In genomic region chr3R:16646952-16647715, dm6 we compare ENCODE assay signal across 1 fruit fly cellular context.
TF ChIP-seq lines count a peak whose summit lies in the region.

TSS of gene CG10324 (minus strand) at chr3R:16647004.
TSS of gene CCT3 (plus strand) at chr3R:16647605.

TF ChIP-seq in whole organism, embryonic, 481 proteins besides CTCF, POLR2A, EP300 and RAD21 (continued from another document and continues in another):
- TF ChIP-seq CG13287 (GFP tag; IDR thresholded peaks at IDR 0.05; lab: Robert Waterston, UW; ENCODE audit: partially characterized antibody): peak; percentile 67
- peak; percentile 21 for TF ChIP-seq slp2 (GFP tag; optimal IDR thresholded peaks at IDR 0.05; lab: Kevin White, UChicago)
- no peak for TF ChIP-seq Sin3A (optimal IDR thresholded peaks at IDR 0.05; lab: Kevin White, UChicago)
- TF ChIP-seq CG31365 (tag; optimal IDR thresholded peaks at IDR 0.05; lab: Kevin White, UChicago): no peak
- peak; percentile 57; the same call in 2 of the 3 replicates for TF ChIP-seq Opbp (GFP tag; IDR thresholded peaks at IDR 0.05; lab: Robert Waterston, UW; ENCODE audit: partially characterized antibody)
- peak; percentile 52 for TF ChIP-seq Chrac-16 (GFP tag; optimal IDR thresholded peaks at IDR 0.05; lab: Kevin White, UChicago)
- peak; percentile 41 for TF ChIP-seq zen (tag; optimal IDR thresholded peaks at IDR 0.05; lab: Kevin White, UChicago)
- peak; percentile 63 for TF ChIP-seq CG9727 (GFP tag; optimal IDR thresholded peaks at IDR 0.05; lab: Kevin White, UChicago)
- no peak for TF ChIP-seq gro (GFP tag; optimal IDR thresholded peaks at IDR 0.05; lab: Kevin White, UChicago)
- TF ChIP-seq dan (GFP tag; IDR thresholded peaks at IDR 0.05; lab: Robert Waterston, UW): no peak
- TF ChIP-seq lilli (GFP tag; optimal IDR thresholded peaks at IDR 0.05; lab: Kevin White, UChicago): peak; percentile 72
- no peak for TF ChIP-seq CG6175 (GFP tag; IDR thresholded peaks at IDR 0.05; lab: Robert Waterston, UW)
- TF ChIP-seq Med (GFP tag; lab: Kevin White, UChicago): peak; percentile 86
- TF ChIP-seq Hmx (GFP tag; optimal IDR thresholded peaks at IDR 0.05; lab: Kevin White, UChicago): peak; percentile 44
- TF ChIP-seq CG18619 (GFP tag; optimal IDR thresholded peaks at IDR 0.05; lab: Kevin White, UChicago): peak; percentile 65
- TF ChIP-seq Poxn (GFP tag; IDR thresholded peaks at IDR 0.05; lab: Robert Waterston, UW): no peak
- TF ChIP-seq Dp (GFP tag; optimal IDR thresholded peaks at IDR 0.05; lab: Kevin White, UChicago): peak; percentile 79
- TF ChIP-seq gcm2 (GFP tag; optimal IDR thresholded peaks at IDR 0.05; lab: Kevin White, UChicago): peak; percentile 4
- peak in 1 of 2 experiments; percentile 49 for TF ChIP-seq Dfd (GFP tag; optimal IDR thresholded peaks at IDR 0.05; lab: Kevin White, UChicago)
- TF ChIP-seq C15 (GFP tag; IDR thresholded peaks at IDR 0.05; lab: Robert Waterston, UW): 0 out of 3 replicates have a peak, but pooled peaks have one; percentile 34
- peak; percentile 50 for TF ChIP-seq pho (GFP tag; optimal IDR thresholded peaks at IDR 0.05; lab: Kevin White, UChicago)
- peak; percentile 23 for TF ChIP-seq shn (GFP tag; optimal IDR thresholded peaks at IDR 0.05; lab: Kevin White, UChicago)
- peak; percentile 44 for TF ChIP-seq CG1529 (GFP tag; optimal IDR thresholded peaks at IDR 0.05; lab: Kevin White, UChicago)
- no peak for TF ChIP-seq gsb-n (tag; optimal IDR thresholded peaks at IDR 0.05; lab: Kevin White, UChicago)
- TF ChIP-seq stc (GFP tag; IDR thresholded peaks at IDR 0.05; lab: Robert Waterston, UW): 0 out of 2 replicates have a peak, but pooled peaks have one; percentile 38
- peak; percentile 67 for TF ChIP-seq CG14014 (GFP tag; IDR thresholded peaks at IDR 0.05; lab: Robert Waterston, UW)
- no peak for TF ChIP-seq nau (GFP tag; optimal IDR thresholded peaks at IDR 0.05; lab: Kevin White, UChicago)
- no peak for TF ChIP-seq Deaf1 (tag; optimal IDR thresholded peaks at IDR 0.05; lab: Kevin White, UChicago)
- TF ChIP-seq HLH3B (GFP tag; IDR thresholded peaks at IDR 0.05; lab: Robert Waterston, UW): peak; percentile 63
- TF ChIP-seq CG5245 (GFP tag; optimal IDR thresholded peaks at IDR 0.05; lab: Kevin White, UChicago): no peak
- no peak for TF ChIP-seq rib (GFP tag; IDR thresholded peaks at IDR 0.05; lab: Robert Waterston, UW)
- peak; percentile 51 for TF ChIP-seq CG1233 (GFP tag; optimal IDR thresholded peaks at IDR 0.05; lab: Kevin White, UChicago)
- TF ChIP-seq slou (GFP tag; optimal IDR thresholded peaks at IDR 0.05; lab: Kevin White, UChicago): peak; percentile 25
- peak; percentile 53 for TF ChIP-seq Max (GFP tag; optimal IDR thresholded peaks at IDR 0.05; lab: Kevin White, UChicago)
- peak; percentile 57 for TF ChIP-seq CG10979 (tag; optimal IDR thresholded peaks at IDR 0.05; lab: Kevin White, UChicago)
- TF ChIP-seq vvl (GFP tag; IDR thresholded peaks at IDR 0.05; lab: Robert Waterston, UW): peak; percentile 77
- TF ChIP-seq Asciz (GFP tag; optimal IDR thresholded peaks at IDR 0.05; lab: Kevin White, UChicago): no peak
- TF ChIP-seq CG14710 (tag; optimal IDR thresholded peaks at IDR 0.05; lab: Kevin White, UChicago): peak; percentile 65
- peak; percentile 42 for TF ChIP-seq CG15601 (tag; optimal IDR thresholded peaks at IDR 0.05; lab: Kevin White, UChicago)
- TF ChIP-seq mam (GFP tag; optimal IDR thresholded peaks at IDR 0.05; lab: Kevin White, UChicago): peak; percentile 45
- TF ChIP-seq maf-S (GFP tag; optimal IDR thresholded peaks at IDR 0.05; lab: Kevin White, UChicago): peak; percentile 34
- TF ChIP-seq crp (GFP tag; optimal IDR thresholded peaks at IDR 0.05; lab: Kevin White, UChicago): peak; percentile 18 to 85
- TF ChIP-seq Side (GFP tag; optimal IDR thresholded peaks at IDR 0.05; lab: Kevin White, UChicago): peak; percentile 11
- peak; percentile 45 for TF ChIP-seq pnt (GFP tag; optimal IDR thresholded peaks at IDR 0.05; lab: Kevin White, UChicago)
- TF ChIP-seq NfI (GFP tag; optimal IDR thresholded peaks at IDR 0.05; lab: Kevin White, UChicago): peak; percentile 77
- 0 out of 4 replicates have a peak, but pooled peaks have one; percentile 29 for TF ChIP-seq chinmo (GFP tag; IDR thresholded peaks at IDR 0.05; lab: Robert Waterston, UW; ENCODE audit: partially characterized antibody)
- no peak for TF ChIP-seq tup (GFP tag; optimal IDR thresholded peaks at IDR 0.05; lab: Kevin White, UChicago)
- TF ChIP-seq Sry-β (GFP tag; optimal IDR thresholded peaks at IDR 0.05; lab: Kevin White, UChicago): no peak
- TF ChIP-seq Hr51 (GFP tag; optimal IDR thresholded peaks at IDR 0.05; lab: Kevin White, UChicago): no peak
- TF ChIP-seq sug (tag; optimal IDR thresholded peaks at IDR 0.05; lab: Kevin White, UChicago): peak; percentile 77
- TF ChIP-seq zfh1 (GFP tag; IDR thresholded peaks at IDR 0.05; lab: Robert Waterston, UW): peak; percentile 66; the same call in 2 of the 3 replicates
- TF ChIP-seq grau (tag; optimal IDR thresholded peaks at IDR 0.05; lab: Kevin White, UChicago): peak; percentile 78
- peak; percentile 71 for TF ChIP-seq Rfx (GFP tag; IDR thresholded peaks at IDR 0.05; lab: Robert Waterston, UW)
- TF ChIP-seq CG15514 (GFP tag; optimal IDR thresholded peaks at IDR 0.05; lab: Kevin White, UChicago): peak; percentile 35
- no peak for TF ChIP-seq pb (GFP tag; optimal IDR thresholded peaks at IDR 0.05; lab: Kevin White, UChicago)
- peak; percentile 55 for TF ChIP-seq fd3F (GFP tag; optimal IDR thresholded peaks at IDR 0.05; lab: Kevin White, UChicago)
- peak; percentile 56 for TF ChIP-seq Awh (GFP tag; IDR thresholded peaks at IDR 0.05; lab: Robert Waterston, UW)
- peak; percentile 62 for TF ChIP-seq Hr3 (GFP tag; optimal IDR thresholded peaks at IDR 0.05; lab: Kevin White, UChicago)
- TF ChIP-seq E2f1 (GFP tag; IDR thresholded peaks at IDR 0.05; lab: Robert Waterston, UW): peak; percentile 19; the same call in 1 of the 2 replicates
- TF ChIP-seq Atf3 (GFP tag; optimal IDR thresholded peaks at IDR 0.05; lab: Kevin White, UChicago): peak; percentile 22
- peak; percentile 68 for TF ChIP-seq CG14860 (GFP tag; IDR thresholded peaks at IDR 0.05; lab: Robert Waterston, UW; ENCODE audit: partially characterized antibody)
- TF ChIP-seq CG18476 (GFP tag; optimal IDR thresholded peaks at IDR 0.05; lab: Kevin White, UChicago): peak; percentile 53
- no peak for TF ChIP-seq Bdp1 (GFP tag; optimal IDR thresholded peaks at IDR 0.05; lab: Kevin White, UChicago)
- no peak for TF ChIP-seq CG5953 (GFP tag; IDR thresholded peaks at IDR 0.05; lab: Robert Waterston, UW)
- peak; percentile 75 for TF ChIP-seq CG12391 (tag; optimal IDR thresholded peaks at IDR 0.05; lab: Kevin White, UChicago)
- TF ChIP-seq Scr (GFP tag; IDR thresholded peaks at IDR 0.05; lab: Robert Waterston, UW; ENCODE audit: partially characterized antibody): peak; percentile 71
- peak; percentile 66 for TF ChIP-seq Bgb (GFP tag; IDR thresholded peaks at IDR 0.05; lab: Robert Waterston, UW; ENCODE audit: partially characterized antibody)
- TF ChIP-seq Hsf (GFP tag; optimal IDR thresholded peaks at IDR 0.05; lab: Kevin White, UChicago): peak; percentile 66
- peak; percentile 59; the same call in 1 of the 2 replicates for TF ChIP-seq CG6689 (GFP tag; IDR thresholded peaks at IDR 0.05; lab: Robert Waterston, UW)
- TF ChIP-seq YL-1 (GFP tag; optimal IDR thresholded peaks at IDR 0.05; lab: Kevin White, UChicago): no peak
- TF ChIP-seq vfl (GFP tag; optimal IDR thresholded peaks at IDR 0.05; lab: Kevin White, UChicago): peak; percentile 22
- peak; percentile 23 for TF ChIP-seq CG18011 (GFP tag; optimal IDR thresholded peaks at IDR 0.05; lab: Kevin White, UChicago)
- peak; percentile 68 for TF ChIP-seq CG17829 (tag; optimal IDR thresholded peaks at IDR 0.05; lab: Kevin White, UChicago)
- peak; percentile 51 for TF ChIP-seq CG1603 (tag; optimal IDR thresholded peaks at IDR 0.05; lab: Kevin White, UChicago)
- TF ChIP-seq fru (optimal IDR thresholded peaks at IDR 0.05; lab: Kevin White, UChicago): no peak
- TF ChIP-seq ERR (GFP tag; optimal IDR thresholded peaks at IDR 0.05; lab: Kevin White, UChicago): no peak
- no peak for TF ChIP-seq cas (GFP tag; IDR thresholded peaks at IDR 0.05; lab: Robert Waterston, UW)
- TF ChIP-seq CG10462 (GFP tag; optimal IDR thresholded peaks at IDR 0.05; lab: Kevin White, UChicago): peak; percentile 11
- no peak for TF ChIP-seq CkIIα-i1 (GFP tag; IDR thresholded peaks at IDR 0.05; lab: Robert Waterston, UW)
- peak; percentile 15 for TF ChIP-seq CG2202 (tag; optimal IDR thresholded peaks at IDR 0.05; lab: Kevin White, UChicago)
- peak; percentile 18 for TF ChIP-seq salm (tag; optimal IDR thresholded peaks at IDR 0.05; lab: Kevin White, UChicago)
- peak; percentile 44; the same call in 1 of the 3 replicates for TF ChIP-seq Dbx (GFP tag; IDR thresholded peaks at IDR 0.05; lab: Robert Waterston, UW)
- TF ChIP-seq CG4328 (GFP tag; optimal IDR thresholded peaks at IDR 0.05; lab: Kevin White, UChicago): peak; percentile 61
- peak; percentile 3 for TF ChIP-seq Lhr (GFP tag; optimal IDR thresholded peaks at IDR 0.05; lab: Kevin White, UChicago)
- peak; percentile 38 for TF ChIP-seq CG17912 (GFP tag; optimal IDR thresholded peaks at IDR 0.05; lab: Kevin White, UChicago)
- TF ChIP-seq pan (optimal IDR thresholded peaks at IDR 0.05; lab: Kevin White, UChicago): no peak
- peak in 1 of 2 experiments; percentile 72 for TF ChIP-seq pan (GFP tag; optimal IDR thresholded peaks at IDR 0.05 in 1 of 2, IDR thresholded peaks at IDR 0.05 in 1 of 2)
- peak; percentile 83 for TF ChIP-seq nmo (GFP tag; optimal IDR thresholded peaks at IDR 0.05; lab: Kevin White, UChicago)
- TF ChIP-seq crc (GFP tag; optimal IDR thresholded peaks at IDR 0.05; lab: Kevin White, UChicago): no peak
- no peak for TF ChIP-seq grn (GFP tag; optimal IDR thresholded peaks at IDR 0.05; lab: Kevin White, UChicago)
- TF ChIP-seq ab (GFP tag; optimal IDR thresholded peaks at IDR 0.05; lab: Kevin White, UChicago): no peak
- TF ChIP-seq H15 (GFP tag; IDR thresholded peaks at IDR 0.05; lab: Robert Waterston, UW): no peak; the same call in 2 of the 3 replicates
- peak; percentile 6 for TF ChIP-seq CG8944 (GFP tag; optimal IDR thresholded peaks at IDR 0.05; lab: Kevin White, UChicago)
- TF ChIP-seq CG4424 (GFP tag; optimal IDR thresholded peaks at IDR 0.05; lab: Kevin White, UChicago): peak; percentile 68
- no peak for TF ChIP-seq abd-A (tag; optimal IDR thresholded peaks at IDR 0.05; lab: Kevin White, UChicago)
- TF ChIP-seq CG30020 (tag; optimal IDR thresholded peaks at IDR 0.05; lab: Kevin White, UChicago): peak; percentile 91
- peak; percentile 39; the same call in 1 of the 2 replicates for TF ChIP-seq CG14441 (GFP tag; IDR thresholded peaks at IDR 0.05; lab: Robert Waterston, UW)
- peak; percentile 79 for TF ChIP-seq E2f2 (GFP tag; IDR thresholded peaks at IDR 0.05; lab: Robert Waterston, UW)
- no peak for TF ChIP-seq emc (GFP tag; optimal IDR thresholded peaks at IDR 0.05; lab: Kevin White, UChicago)
- TF ChIP-seq CG17328 (GFP tag; IDR thresholded peaks at IDR 0.05; lab: Robert Waterston, UW): peak; percentile 40; the same call in 1 of the 2 replicates
- TF ChIP-seq CG7556 (GFP tag; optimal IDR thresholded peaks at IDR 0.05; lab: Kevin White, UChicago): peak; percentile 66
- TF ChIP-seq PHDP (tag; optimal IDR thresholded peaks at IDR 0.05; lab: Kevin White, UChicago): peak; percentile 75
- TF ChIP-seq CG6854 (GFP tag; optimal IDR thresholded peaks at IDR 0.05; lab: Kevin White, UChicago): peak; percentile 26
- TF ChIP-seq psq (GFP tag; optimal IDR thresholded peaks at IDR 0.05; lab: Kevin White, UChicago): peak; percentile 16
- peak; percentile 63 for TF ChIP-seq CG15696 (tag; optimal IDR thresholded peaks at IDR 0.05; lab: Kevin White, UChicago)
- TF ChIP-seq pzg (GFP tag; optimal IDR thresholded peaks at IDR 0.05; lab: Kevin White, UChicago): peak; percentile 37
- peak; percentile 34; the same call in 1 of the 2 replicates for TF ChIP-seq CG31224 (GFP tag; IDR thresholded peaks at IDR 0.05; lab: Robert Waterston, UW)
- peak; percentile 77 for TF ChIP-seq Fer2 (tag; optimal IDR thresholded peaks at IDR 0.05; lab: Kevin White, UChicago)
- peak; percentile 56 for TF ChIP-seq CG17802 (tag; optimal IDR thresholded peaks at IDR 0.05; lab: Kevin White, UChicago)
- TF ChIP-seq CG16863 (GFP tag; optimal IDR thresholded peaks at IDR 0.05; lab: Kevin White, UChicago): peak; percentile 17
- peak; percentile 76 for TF ChIP-seq unpg (GFP tag; optimal IDR thresholded peaks at IDR 0.05; lab: Kevin White, UChicago)
- peak; percentile 78 for TF ChIP-seq CG18262 (tag; optimal IDR thresholded peaks at IDR 0.05; lab: Kevin White, UChicago)
- TF ChIP-seq Dref (GFP tag; IDR thresholded peaks at IDR 0.05; lab: Robert Waterston, UW): peak; percentile 82
- TF ChIP-seq sob (GFP tag; IDR thresholded peaks at IDR 0.05; lab: Robert Waterston, UW): peak; percentile 34; the same call in 1 of the 2 replicates
- TF ChIP-seq zfh2 (GFP tag; optimal IDR thresholded peaks at IDR 0.05; lab: Kevin White, UChicago): peak; percentile 42
- TF ChIP-seq CG31441 (GFP tag; IDR thresholded peaks at IDR 0.05; lab: Robert Waterston, UW): peak; percentile 74
- peak; percentile 47; the same call in 1 of the 3 replicates for TF ChIP-seq tgo (GFP tag; IDR thresholded peaks at IDR 0.05; lab: Robert Waterston, UW)
- peak in 2 of 3 experiments; percentile 74 to 89 for TF ChIP-seq lola (GFP tag; optimal IDR thresholded peaks at IDR 0.05; lab: Kevin White, UChicago)
- peak; percentile 24 for TF ChIP-seq gcm (GFP tag; optimal IDR thresholded peaks at IDR 0.05; lab: Kevin White, UChicago)
- TF ChIP-seq CG13123 (GFP tag; optimal IDR thresholded peaks at IDR 0.05; lab: Kevin White, UChicago): no peak
- TF ChIP-seq CG12942 (GFP tag; optimal IDR thresholded peaks at IDR 0.05; lab: Kevin White, UChicago): peak; percentile 31
- peak; percentile 74; the same call in 2 of the 3 replicates for TF ChIP-seq ken (GFP tag; IDR thresholded peaks at IDR 0.05; lab: Robert Waterston, UW)
- peak; percentile 67 for TF ChIP-seq CG7372 (GFP tag; IDR thresholded peaks at IDR 0.05; lab: Robert Waterston, UW)
- TF ChIP-seq Hmr (GFP tag; optimal IDR thresholded peaks at IDR 0.05; lab: Kevin White, UChicago): no peak
- no peak for TF ChIP-seq eve (GFP tag; optimal IDR thresholded peaks at IDR 0.05; lab: Kevin White, UChicago)
- no peak for TF ChIP-seq CG2889 (GFP tag; IDR thresholded peaks at IDR 0.05; lab: Robert Waterston, UW)
- TF ChIP-seq CG4820 (GFP tag; optimal IDR thresholded peaks at IDR 0.05; lab: Kevin White, UChicago): peak; percentile 51
- TF ChIP-seq CG11695 (GFP tag; IDR thresholded peaks at IDR 0.05; lab: Robert Waterston, UW): peak; percentile 59; the same call in 2 of the 3 replicates
- peak; percentile 8 for TF ChIP-seq schlank (tag; optimal IDR thresholded peaks at IDR 0.05; lab: Kevin White, UChicago)
